Fruit fly (Drosophila melanogaster) whole organism, embryonic: Measurements from ENCODE around the gene Cpsf100.

Experiments used
- Awh ChIP-seq: fragments of 200-800 bp; sonication (Bioruptor generic); IDR thresholded peaks from 2 replicates; pipeline ENCODE4, ENCODE4 v1.3.6; 2022; ENCODE audit warnings: missing biosample characterization, missing genetic modification characterization
- CG10209 ChIP-seq: fragments of 200-800 bp; sonication (Bioruptor generic); optimal IDR thresholded peaks from 3 replicates; lab custom pipeline; 2017; ENCODE audit warnings: missing biosample characterization, mild to moderate bottlenecking, missing genetic modification characterization, missing genetic modification reagents
- CG10267 ChIP-seq: fragments of 200-800 bp; sonication (Bioruptor generic); optimal IDR thresholded peaks from 2 replicates; lab custom pipeline; 2018; ENCODE audit warnings: missing biosample characterization, mild to moderate bottlenecking, missing genetic modification characterization, moderate library complexity
- CG10654 ChIP-seq: fragments of 200-800 bp; sonication (Bioruptor generic); optimal IDR thresholded peaks from 2 replicates; lab custom pipeline; 2016; ENCODE audit warnings: missing biosample characterization, missing genetic modification characterization
- CG11247 ChIP-seq: fragments of 200-800 bp; sonication (Bioruptor generic); IDR thresholded peaks from 2 replicates; pipeline ENCODE4 v1.3.6; 2022; ENCODE audit warnings: missing biosample characterization, missing genetic modification characterization
- CG11398 ChIP-seq: fragments of 200-800 bp; sonication (Bioruptor generic); optimal IDR thresholded peaks from 2 replicates; lab custom pipeline; 2016; ENCODE audit warnings: missing biosample characterization, missing genetic modification characterization
- CG12071 ChIP-seq: fragments of 200-800 bp; sonication (Bioruptor generic); optimal IDR thresholded peaks from 3 replicates; lab custom pipeline; 2018; ENCODE audit warnings: missing biosample characterization, mild to moderate bottlenecking, missing genetic modification characterization
- CG12942 ChIP-seq: fragments of 200-800 bp; sonication (Bioruptor generic); optimal IDR thresholded peaks from 3 replicates; lab custom pipeline; 2016; ENCODE audit warnings: missing biosample characterization, missing genetic modification characterization
- CG1647 ChIP-seq: fragments of 200-800 bp; sonication (Bioruptor generic); optimal IDR thresholded peaks from 3 replicates; lab custom pipeline; 2016; ENCODE audit warnings: missing biosample characterization, missing genetic modification characterization
- CG17186 ChIP-seq: fragments of 200-800 bp; sonication (Bioruptor generic); optimal IDR thresholded peaks from 3 replicates; lab custom pipeline; 2017; ENCODE audit warnings: missing biosample characterization, missing genetic modification reagents, missing genetic modification characterization
- CG17385 ChIP-seq: fragments of 200-800 bp; sonication (Bioruptor generic); optimal IDR thresholded peaks from 3 replicates; lab custom pipeline; 2018; ENCODE audit warnings: missing biosample characterization, mild to moderate bottlenecking, missing genetic modification characterization
- CG18262 ChIP-seq: fragments of 200-800 bp; optimal IDR thresholded peaks from 3 replicates; lab custom pipeline; 2019; ENCODE audit warnings: missing biosample characterization, mild to moderate bottlenecking, missing genetic modification characterization, moderate library complexity
- CG18619 ChIP-seq: fragments of 200-800 bp; sonication (Bioruptor generic); optimal IDR thresholded peaks from 3 replicates; lab custom pipeline; 2017; ENCODE audit warnings: missing biosample characterization, mild to moderate bottlenecking, missing genetic modification characterization
- CG3065 ChIP-seq: fragments of 200-800 bp; sonication (Bioruptor generic); optimal IDR thresholded peaks from 2 replicates; lab custom pipeline; 2016; ENCODE audit warnings: missing biosample characterization, missing genetic modification characterization
- CG31441 ChIP-seq: fragments of 200-800 bp; sonication (Bioruptor generic); IDR thresholded peaks from 2 replicates; pipeline ENCODE4 v1.3.6; 2022; ENCODE audit warnings: missing biosample characterization, missing genetic modification characterization
- CG3281 ChIP-seq: fragments of 200-800 bp; sonication (Bioruptor generic); optimal IDR thresholded peaks from 3 replicates; lab custom pipeline; 2017; ENCODE audit warnings: missing biosample characterization, mild to moderate bottlenecking, missing genetic modification characterization
- CG4707 ChIP-seq: fragments of 200-800 bp; sonication (Bioruptor generic); optimal IDR thresholded peaks from 2 replicates; lab custom pipeline; 2018; ENCODE audit warnings: missing biosample characterization, mild to moderate bottlenecking, missing genetic modification characterization, moderate library complexity
- CG5953 ChIP-seq: fragments of 200-800 bp; sonication (Bioruptor generic); IDR thresholded peaks from 2 replicates; pipeline ENCODE4 v1.3.6; 2022; ENCODE audit warnings: missing biosample characterization, missing genetic modification characterization
- CG6175 ChIP-seq: fragments of 200-800 bp; sonication (Bioruptor generic); IDR thresholded peaks from 3 replicates; pipeline ENCODE4 v1.3.6; 2022; ENCODE audit warnings: missing biosample characterization, missing genetic modification characterization
- CG6654 ChIP-seq: fragments of 200-800 bp; sonication (Bioruptor generic); optimal IDR thresholded peaks from 2 replicates; lab custom pipeline; 2017; ENCODE audit warnings: missing biosample characterization, mild to moderate bottlenecking, missing genetic modification characterization
- CG6689 ChIP-seq: fragments of 200-800 bp; sonication (Bioruptor generic); IDR thresholded peaks from 2 replicates; pipeline ENCODE4 v1.3.6; 2022; ENCODE audit warnings: missing biosample characterization, missing genetic modification characterization
- CG7963 ChIP-seq: fragments of 200-800 bp; sonication (Bioruptor generic); IDR thresholded peaks from 3 replicates; pipeline ENCODE4 v1.3.6; 2022; ENCODE audit warnings: missing biosample characterization, missing genetic modification characterization; ENCODE audit not compliant: partially characterized antibody
- CG8388 ChIP-seq: fragments of 200-800 bp; sonication (Bioruptor generic); optimal IDR thresholded peaks from 2 replicates; lab custom pipeline; 2019; ENCODE audit warnings: missing biosample characterization, mild to moderate bottlenecking, missing genetic modification characterization, moderate library complexity
- Camta ChIP-seq: fragments of 200-800 bp; sonication (Bioruptor generic); optimal IDR thresholded peaks from 2 replicates; lab custom pipeline; 2016; ENCODE audit warnings: missing biosample characterization, missing genetic modification characterization
- Dll ChIP-seq: fragments of 200-800 bp; sonication (Bioruptor generic); IDR thresholded peaks from 4 replicates; pipeline ENCODE4 v1.3.6; 2022; ENCODE audit warnings: missing biosample characterization, missing genetic modification characterization; ENCODE audit not compliant: partially characterized antibody
- E2f2 ChIP-seq: fragments of 200-800 bp; sonication (Bioruptor generic); IDR thresholded peaks from 2 replicates; pipeline ENCODE4 v1.3.6; 2022; ENCODE audit warnings: missing biosample characterization, missing genetic modification characterization
- ERR ChIP-seq: fragments of 200-800 bp; sonication (Bioruptor generic); optimal IDR thresholded peaks from 2 replicates; lab custom pipeline; 2016; ENCODE audit warnings: missing biosample characterization, missing genetic modification characterization
- Rfx ChIP-seq: fragments of 200-800 bp; sonication (Bioruptor generic); IDR thresholded peaks from 2 replicates; pipeline ENCODE4 v1.3.6; 2022; ENCODE audit warnings: missing biosample characterization, missing genetic modification characterization
- Trl ChIP-seq, 3 experiments: fragments of >200 bp in 2 of 3; fragments of 200-800 bp in 1 of 3; sonication (Bioruptor generic) in 1 of 3; optimal IDR thresholded peaks; 2 replicates in 1 of 3; 3 replicates in 2 of 3; lab custom pipeline; 2016 to 2017; ENCODE audit warnings: missing biosample characterization in 1 of 3, missing genetic modification characterization in 1 of 3
- Xrp1 ChIP-seq: fragments of 200-800 bp; sonication (Bioruptor generic); IDR thresholded peaks from 2 replicates; pipeline ENCODE4 v1.3.6; 2022; ENCODE audit warnings: missing biosample characterization, missing genetic modification characterization
- btn ChIP-seq: fragments of 200-800 bp; sonication (Bioruptor generic); optimal IDR thresholded peaks from 2 replicates; lab custom pipeline; 2016; ENCODE audit warnings: missing biosample characterization, missing genetic modification characterization
- dm ChIP-seq: fragments of 200-800 bp; sonication (Bioruptor generic); optimal IDR thresholded peaks from 3 replicates; lab custom pipeline; 2016; ENCODE audit warnings: missing biosample characterization, missing genetic modification characterization
- esg ChIP-seq: fragments of 200-800 bp; sonication (Bioruptor generic); conservative IDR thresholded peaks from 2 replicates; pipeline ENCODE4 v1.3.6; 2022; ENCODE audit warnings: missing biosample characterization, missing genetic modification characterization
- fd3F ChIP-seq: fragments of 200-800 bp; sonication (Bioruptor generic); optimal IDR thresholded peaks from 2 replicates; lab custom pipeline; 2018; ENCODE audit warnings: missing biosample characterization, mild to moderate bottlenecking, missing genetic modification characterization, moderate library complexity
- gsb ChIP-seq: fragments of 200-800 bp; sonication (Bioruptor generic); IDR thresholded peaks from 2 replicates; pipeline ENCODE4 v1.3.6; 2022; ENCODE audit warnings: missing biosample characterization, missing genetic modification characterization
- ken ChIP-seq: fragments of 200-800 bp; sonication (Bioruptor generic); IDR thresholded peaks from 3 replicates; pipeline ENCODE4 v1.3.6; 2022; ENCODE audit warnings: missing biosample characterization, missing genetic modification characterization
- mirr ChIP-seq: fragments of 200-800 bp; sonication (Bioruptor generic); optimal IDR thresholded peaks from 3 replicates; lab custom pipeline; 2018; ENCODE audit warnings: missing biosample characterization, mild to moderate bottlenecking, missing genetic modification characterization
- phol ChIP-seq: fragments of 200-800 bp; sonication (Bioruptor generic); optimal IDR thresholded peaks from 3 replicates; lab custom pipeline; 2018; ENCODE audit warnings: missing biosample characterization, mild to moderate bottlenecking, missing genetic modification characterization, moderate library complexity
- pum ChIP-seq: fragments of 200-800 bp; sonication (Bioruptor generic); optimal IDR thresholded peaks from 2 replicates; lab custom pipeline; 2016; ENCODE audit warnings: missing biosample characterization, missing genetic modification characterization
- pzg ChIP-seq: fragments of 200-800 bp; sonication (Bioruptor generic); optimal IDR thresholded peaks from 3 replicates; lab custom pipeline; 2018; ENCODE audit warnings: missing biosample characterization, mild to moderate bottlenecking, missing genetic modification characterization, moderate library complexity
- sc ChIP-seq, 3 experiments: fragments of >200 bp in 2 of 3; fragments of 200-800 bp in 1 of 3; sonication (Bioruptor generic) in 1 of 3; optimal IDR thresholded peaks; 2 replicates in 2 of 3; 3 replicates in 1 of 3; lab custom pipeline; 2017; ENCODE audit warnings: mild to moderate bottlenecking in 1 of 3, missing biosample characterization in 1 of 3, missing genetic modification characterization in 1 of 3, missing genetic modification reagents in 1 of 3
- seq ChIP-seq: fragments of 200-800 bp; sonication (Bioruptor generic); IDR thresholded peaks from 2 replicates; pipeline ENCODE4 v1.3.6; 2022; ENCODE audit warnings: missing biosample characterization, missing genetic modification characterization
- sima ChIP-seq: fragments of 200-800 bp; sonication (Bioruptor generic); optimal IDR thresholded peaks from 2 replicates; lab custom pipeline; 2016; ENCODE audit warnings: missing biosample characterization, missing genetic modification characterization
- so ChIP-seq: fragments of 200-800 bp; sonication (Bioruptor generic); IDR thresholded peaks from 3 replicates; pipeline ENCODE4 v1.3.6; 2022; ENCODE audit warnings: missing biosample characterization, missing genetic modification characterization
- sqz ChIP-seq: fragments of 200-800 bp; sonication (Bioruptor generic); optimal IDR thresholded peaks from 3 replicates; lab custom pipeline; 2018; ENCODE audit warnings: missing biosample characterization, mild to moderate bottlenecking, missing genetic modification characterization
- tap ChIP-seq: fragments of 200-800 bp; optimal IDR thresholded peaks from 3 replicates; lab custom pipeline; 2019; ENCODE audit warnings: missing biosample characterization, mild to moderate bottlenecking, missing genetic modification characterization, moderate library complexity
- trem ChIP-seq: fragments of 200-800 bp; optimal IDR thresholded peaks from 3 replicates; lab custom pipeline; 2019; ENCODE audit warnings: missing biosample characterization, mild to moderate bottlenecking, missing genetic modification characterization, moderate library complexity
- twi ChIP-seq: fragments of 200-800 bp; optimal IDR thresholded peaks from 2 replicates; lab custom pipeline; 2019; ENCODE audit warnings: missing biosample characterization, mild to moderate bottlenecking, missing genetic modification characterization, moderate library complexity
- usp ChIP-seq: fragments of >200 bp; optimal IDR thresholded peaks from 2 replicates; lab custom pipeline; 2017; ENCODE audit warnings: missing biosample characterization, missing genetic modification characterization

Gene Cpsf100

DNA sequence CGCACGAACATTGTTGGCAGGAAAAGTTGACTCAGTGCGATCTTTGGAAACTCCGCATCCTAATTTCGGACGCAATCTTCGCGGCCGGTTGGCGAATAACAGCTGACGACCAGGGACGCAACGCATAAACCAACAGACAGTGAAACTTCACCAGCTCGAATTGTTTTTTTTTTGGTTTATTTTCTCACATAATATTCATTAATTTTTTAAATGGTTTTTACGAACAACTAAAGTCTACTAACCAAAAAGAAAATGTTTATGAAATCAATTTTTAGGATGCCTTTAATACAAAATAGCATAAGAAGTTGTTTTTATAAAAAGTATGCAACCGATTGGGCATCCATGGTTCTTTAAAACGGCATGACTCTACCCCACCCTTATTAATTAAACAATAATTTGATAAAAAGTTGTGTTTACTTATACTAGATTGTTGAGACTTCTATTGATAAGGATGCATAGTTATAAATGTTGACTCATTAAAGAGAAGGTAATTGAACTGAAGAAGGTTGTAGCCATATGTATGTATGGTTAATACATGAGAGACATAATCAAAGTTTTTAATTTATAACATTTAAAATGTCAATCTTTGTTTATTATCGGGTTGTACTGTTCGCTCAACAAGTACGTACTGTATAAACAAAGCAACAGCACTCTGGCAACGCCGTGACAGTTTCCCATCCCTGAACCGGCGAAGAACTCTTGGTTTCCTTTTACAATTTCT, at the start of gene Cpsf100, which contains the start of gene beta4GalNAcTB (continued):
- peak; percentile 77 for TF ChIP-seq phol (tag; lab: Kevin White, UChicago)
- TF ChIP-seq Awh, result no peak
- no peak for TF ChIP-seq sc (optimal IDR thresholded peaks at IDR 0.05; lab: Kevin White, UChicago)
- TF ChIP-seq sc (GFP tag; optimal IDR thresholded peaks at IDR 0.05; lab: Kevin White, UChicago), result peak; percentile 67
- TF ChIP-seq CG11398 (GFP tag; lab: Kevin White, UChicago), result no peak
- no peak for TF ChIP-seq Trl (optimal IDR thresholded peaks at IDR 0.05; lab: Kevin White, UChicago)
- peak; percentile 48 for TF ChIP-seq Trl (GFP tag; optimal IDR thresholded peaks at IDR 0.05; lab: Kevin White, UChicago)
- TF ChIP-seq CG8388, result peak; percentile 65
- peak; percentile 69 for TF ChIP-seq CG17385 (GFP tag; lab: Kevin White, UChicago)
- TF ChIP-seq pum (GFP tag; lab: Kevin White, UChicago), result peak; percentile 65
- TF ChIP-seq E2f2 (GFP tag; lab: Robert Waterston, UW), result peak; percentile 26; the same call in 1 of the 2 replicates
- no peak for TF ChIP-seq CG17186 (GFP tag; lab: Kevin White, UChicago)
- peak; percentile 8 for TF ChIP-seq CG3065 (GFP tag; lab: Kevin White, UChicago)
- no peak for TF ChIP-seq CG4707
- TF ChIP-seq CG1647, result no peak
- peak; percentile 78 for TF ChIP-seq CG6689 (GFP tag; lab: Robert Waterston, UW)
- TF ChIP-seq CG31441, result peak; percentile 74
- TF ChIP-seq usp, result no peak
- TF ChIP-seq dm (GFP tag; lab: Kevin White, UChicago), result no peak
- TF ChIP-seq CG3281, result peak; percentile 64
- no peak for TF ChIP-seq CG7963 (GFP tag; lab: Robert Waterston, UW)
- peak; percentile 47; the same call in 1 of the 2 replicates for TF ChIP-seq seq (GFP tag; lab: Robert Waterston, UW)
- TF ChIP-seq CG10267 (tag; lab: Kevin White, UChicago), result peak; percentile 56
- TF ChIP-seq CG11247, result peak; percentile 61
- 0 out of 3 replicates have a peak, but pooled peaks have one; percentile 25 for TF ChIP-seq CG6175
- TF ChIP-seq CG6654, result peak; percentile 35
- TF ChIP-seq sqz (GFP tag; lab: Kevin White, UChicago), result no peak
- TF ChIP-seq ERR, result no peak
- TF ChIP-seq Xrp1, result peak; percentile 49
- TF ChIP-seq CG18619 (GFP tag; lab: Kevin White, UChicago), result peak; percentile 77
- TF ChIP-seq pzg (GFP tag; lab: Kevin White, UChicago), result peak; percentile 34
- TF ChIP-seq ken, result peak; percentile 59; the same call in 1 of the 3 replicates
- no peak for TF ChIP-seq tap (tag; lab: Kevin White, UChicago)
- peak; percentile 70 for TF ChIP-seq twi (tag; lab: Kevin White, UChicago)
- peak; percentile 54 for TF ChIP-seq trem (tag; lab: Kevin White, UChicago)
- peak; percentile 52 for TF ChIP-seq fd3F (GFP tag; lab: Kevin White, UChicago)
- TF ChIP-seq esg (GFP tag; lab: Robert Waterston, UW), result peak; percentile 58
- TF ChIP-seq btn (GFP tag; lab: Kevin White, UChicago), result no peak
- peak; percentile 76 for TF ChIP-seq Rfx
- TF ChIP-seq Camta (GFP tag; lab: Kevin White, UChicago), result peak; percentile 66
- no peak for TF ChIP-seq so (GFP tag; lab: Robert Waterston, UW)
- peak; percentile 83 for TF ChIP-seq CG18262 (tag; lab: Kevin White, UChicago)
- TF ChIP-seq gsb (GFP tag; lab: Robert Waterston, UW), result no peak; the same call in 1 of the 2 replicates
- no peak for TF ChIP-seq CG12071 (GFP tag; lab: Kevin White, UChicago)
- TF ChIP-seq CG5953 (GFP tag; lab: Robert Waterston, UW), result 0 out of 2 replicates have a peak, but pooled peaks have one; percentile 36
- peak; percentile 71 for TF ChIP-seq CG10654 (GFP tag; lab: Kevin White, UChicago)
- peak; percentile 66 for TF ChIP-seq CG12942
- peak; percentile 70 for TF ChIP-seq CG10209
- TF ChIP-seq Dll (GFP tag; lab: Robert Waterston, UW), result no peak
- TF ChIP-seq sima (GFP tag; lab: Kevin White, UChicago), result no peak
- TF ChIP-seq mirr (GFP tag; lab: Kevin White, UChicago), result no peak
